Fruit fly (Drosophila melanogaster) whole organism: ENCODE measurements around the gene btl.

Experiments
- CG8478 ChIP-seq: fragments of >200 bp; optimal IDR thresholded peaks from 2 replicates; lab custom pipeline; 2018; ENCODE audit warnings: inconsistent platforms
- pan ChIP-seq: fragments of >200 bp; optimal IDR thresholded peaks from 2 replicates; lab custom pipeline; 2017
- psq ChIP-seq: fragments of >200 bp; optimal IDR thresholded peaks from 2 replicates; lab custom pipeline; 2017

DNA sequence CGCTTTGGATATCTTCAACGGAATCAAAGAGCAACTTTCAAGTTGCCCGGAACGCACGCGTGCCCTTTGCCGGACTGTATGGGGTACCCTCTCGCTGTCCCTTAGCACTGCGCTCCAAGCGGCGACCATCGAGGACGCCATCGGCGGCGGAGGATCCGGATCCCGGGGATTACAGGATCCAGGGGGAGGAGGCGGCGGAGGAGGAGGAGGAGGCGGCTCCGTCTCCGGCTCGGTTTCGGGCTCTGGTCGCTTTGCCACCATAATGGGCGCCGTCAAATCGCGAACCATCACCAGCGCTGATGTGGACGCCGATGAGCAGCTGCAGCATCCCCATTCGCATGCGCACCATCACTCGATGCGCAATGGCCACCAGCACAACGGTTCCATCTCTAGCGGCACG lies 21.8 kb upstream of the btl start:
- TF ChIP-seq CG8478 (lab: Kevin White, UChicago): no peak
- TF ChIP-seq pan: no peak
- TF ChIP-seq psq (lab: Kevin White, UChicago): no peak
